Comparison of ENCODE assay signal across 3 fruit fly cellular contexts in the genomic region with DNA sequence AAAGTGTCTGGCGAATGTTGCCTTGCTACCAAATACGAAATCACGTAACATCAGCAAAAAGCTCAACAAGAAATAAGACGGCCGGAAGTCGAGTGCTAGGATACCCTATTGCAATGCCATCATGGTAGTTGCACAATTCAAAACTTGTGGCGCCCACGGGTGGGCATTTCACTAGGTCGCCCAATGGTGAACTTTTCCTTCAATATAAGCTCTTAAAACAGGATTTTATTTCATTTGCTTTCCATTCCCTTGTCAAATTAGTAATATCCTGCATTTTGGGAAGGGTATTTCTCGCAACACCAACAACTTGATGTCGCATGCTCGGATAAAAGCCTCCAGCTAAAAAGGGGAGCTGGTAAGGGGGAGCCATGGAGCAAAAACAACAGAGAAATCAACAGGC.
TF ChIP-seq lines count a peak whose summit lies in the region.

No protein-coding gene starts in this region.

TF ChIP-seq in whole organism, embryonic, 481 proteins besides CTCF, POLR2A, EP300 and RAD21 (continued from another document):
- TF ChIP-seq CG10462 (GFP tag; optimal IDR thresholded peaks at IDR 0.05; lab: Kevin White, UChicago) = no peak
- TF ChIP-seq hth (optimal IDR thresholded peaks at IDR 0.05; lab: Kevin White, UChicago) = no peak
- no peak for TF ChIP-seq CG7745 (tag; optimal IDR thresholded peaks at IDR 0.05; lab: Kevin White, UChicago)
- no peak for TF ChIP-seq tll (GFP tag; optimal IDR thresholded peaks at IDR 0.05; lab: Kevin White, UChicago)
- TF ChIP-seq CG15696 (tag; optimal IDR thresholded peaks at IDR 0.05; lab: Kevin White, UChicago) = no peak
- TF ChIP-seq CG2712 (tag; optimal IDR thresholded peaks at IDR 0.05; lab: Kevin White, UChicago) = no peak
- TF ChIP-seq CG18011 (GFP tag; optimal IDR thresholded peaks at IDR 0.05; lab: Kevin White, UChicago) = no peak
- TF ChIP-seq ash1 (GFP tag; optimal IDR thresholded peaks at IDR 0.05; lab: Kevin White, UChicago) = no peak
- no peak for TF ChIP-seq CG42726 (GFP tag; IDR thresholded peaks at IDR 0.05; lab: Robert Waterston, UW; ENCODE audit: partially characterized antibody)
- TF ChIP-seq Ravus (GFP tag; IDR thresholded peaks at IDR 0.05; lab: Robert Waterston, UW) = no peak
- no peak for TF ChIP-seq CG1024 (GFP tag; IDR thresholded peaks at IDR 0.05; lab: Robert Waterston, UW)
- TF ChIP-seq dm (GFP tag; optimal IDR thresholded peaks at IDR 0.05; lab: Kevin White, UChicago) = no peak
- no peak for TF ChIP-seq CG12236 (GFP tag; optimal IDR thresholded peaks at IDR 0.05; lab: Kevin White, UChicago)
- TF ChIP-seq Aef1 (GFP tag; IDR thresholded peaks at IDR 0.05; lab: Robert Waterston, UW) = no peak
- no peak for TF ChIP-seq CG18599 (GFP tag; optimal IDR thresholded peaks at IDR 0.05; lab: Kevin White, UChicago)
- TF ChIP-seq CG10267 (tag; optimal IDR thresholded peaks at IDR 0.05; lab: Kevin White, UChicago) = no peak
- no peak for TF ChIP-seq CG17361 (GFP tag; IDR thresholded peaks at IDR 0.05; lab: Robert Waterston, UW)
- TF ChIP-seq CG10274 (GFP tag; optimal IDR thresholded peaks at IDR 0.05; lab: Kevin White, UChicago) = no peak
- no peak for TF ChIP-seq Dfd (GFP tag; optimal IDR thresholded peaks at IDR 0.05; lab: Kevin White, UChicago)
- TF ChIP-seq D19A (tag; optimal IDR thresholded peaks at IDR 0.05; lab: Kevin White, UChicago) = peak; percentile 63
- 0 out of 3 replicates have a peak, but pooled peaks have one; percentile 11 for TF ChIP-seq row (GFP tag; IDR thresholded peaks at IDR 0.05; lab: Robert Waterston, UW)
- no peak for TF ChIP-seq croc (GFP tag; conservative IDR thresholded peaks at IDR 0.05; lab: Robert Waterston, UW)
- no peak for TF ChIP-seq Oli (tag; optimal IDR thresholded peaks at IDR 0.05; lab: Kevin White, UChicago)
- TF ChIP-seq peb (GFP tag; IDR thresholded peaks at IDR 0.05; lab: Robert Waterston, UW) = no peak
- no peak for TF ChIP-seq CG34224 (GFP tag; IDR thresholded peaks at IDR 0.05; lab: Robert Waterston, UW; ENCODE audit: partially characterized antibody)
- no peak for TF ChIP-seq sd (tag; optimal IDR thresholded peaks at IDR 0.05; lab: Kevin White, UChicago)
- TF ChIP-seq CG17612 (GFP tag; IDR thresholded peaks at IDR 0.05; lab: Robert Waterston, UW) = no peak
- TF ChIP-seq yki (optimal IDR thresholded peaks at IDR 0.05; lab: Kevin White, UChicago) = no peak
- peak; percentile 12; the same call in 1 of the 2 replicates for TF ChIP-seq Ptx1 (GFP tag; IDR thresholded peaks at IDR 0.05; lab: Robert Waterston, UW)
- 0 out of 3 replicates have a peak, but pooled peaks have one; percentile 17 for TF ChIP-seq ase (GFP tag; IDR thresholded peaks at IDR 0.05; lab: Robert Waterston, UW)
- TF ChIP-seq usp (GFP tag; optimal IDR thresholded peaks at IDR 0.05; lab: Kevin White, UChicago) = no peak
- no peak for TF ChIP-seq CG6175 (GFP tag; IDR thresholded peaks at IDR 0.05; lab: Robert Waterston, UW)
- no peak for TF ChIP-seq Doc2 (GFP tag; IDR thresholded peaks at IDR 0.05; lab: Robert Waterston, UW)
- no peak for TF ChIP-seq ssp (GFP tag; IDR thresholded peaks at IDR 0.05; lab: Robert Waterston, UW)
- no peak for TF ChIP-seq CkIIα-i1 (GFP tag; IDR thresholded peaks at IDR 0.05; lab: Robert Waterston, UW)
- TF ChIP-seq fd96Cb (tag; optimal IDR thresholded peaks at IDR 0.05; lab: Kevin White, UChicago) = no peak
- TF ChIP-seq CG11504 (tag; optimal IDR thresholded peaks at IDR 0.05; lab: Kevin White, UChicago) = no peak
- no peak for TF ChIP-seq CG15514 (GFP tag; optimal IDR thresholded peaks at IDR 0.05; lab: Kevin White, UChicago)
- no peak for TF ChIP-seq CG9609 (GFP tag; optimal IDR thresholded peaks at IDR 0.05; lab: Kevin White, UChicago)

TF ChIP-seq in whole organism, prepupa, 60 proteins besides CTCF, POLR2A, EP300 and RAD21 (continued from another document):
- TF ChIP-seq eg (GFP tag; IDR thresholded peaks at IDR 0.05; lab: Robert Waterston, UW) = peak; percentile 63; the same call in 2 of the 3 replicates
- no peak for TF ChIP-seq CG6854 (GFP tag; optimal IDR thresholded peaks at IDR 0.05; lab: Kevin White, UChicago)
- TF ChIP-seq Eip93F (GFP tag; optimal IDR thresholded peaks at IDR 0.05; lab: Kevin White, UChicago) = no peak
- peak; percentile 80 for TF ChIP-seq Met (GFP tag; optimal IDR thresholded peaks at IDR 0.05; lab: Kevin White, UChicago)
- TF ChIP-seq CG34406 (GFP tag; optimal IDR thresholded peaks at IDR 0.05; lab: Kevin White, UChicago) = peak; percentile 66
- peak; percentile 62 for TF ChIP-seq CG11902 (GFP tag; optimal IDR thresholded peaks at IDR 0.05; lab: Kevin White, UChicago)
- TF ChIP-seq CG32006 (GFP tag; optimal IDR thresholded peaks at IDR 0.05; lab: Kevin White, UChicago) = peak; percentile 63
- peak; percentile 22 for TF ChIP-seq CG11762 (GFP tag; optimal IDR thresholded peaks at IDR 0.05; lab: Kevin White, UChicago; ENCODE audit: insufficient read depth)
- TF ChIP-seq fd85E (GFP tag; optimal IDR thresholded peaks at IDR 0.05; lab: Kevin White, UChicago) = peak; percentile 12
- TF ChIP-seq CG6808 (GFP tag; optimal IDR thresholded peaks at IDR 0.05; lab: Kevin White, UChicago) = no peak
- TF ChIP-seq achi (GFP tag; optimal IDR thresholded peaks at IDR 0.05; lab: Kevin White, UChicago) = peak; percentile 54
- peak; percentile 73 for TF ChIP-seq Sox14 (GFP tag; optimal IDR thresholded peaks at IDR 0.05; lab: Kevin White, UChicago)
- TF ChIP-seq Sox15 (GFP tag; optimal IDR thresholded peaks at IDR 0.05; lab: Kevin White, UChicago) = peak; percentile 58
- no peak for TF ChIP-seq CG9139 (GFP tag; optimal IDR thresholded peaks at IDR 0.05; lab: Kevin White, UChicago)
- TF ChIP-seq OdsH (GFP tag; optimal IDR thresholded peaks at IDR 0.05; lab: Kevin White, UChicago) = peak; percentile 62
- TF ChIP-seq spab (GFP tag; optimal IDR thresholded peaks at IDR 0.05; lab: Kevin White, UChicago) = peak; percentile 36
- TF ChIP-seq Hr39 (GFP tag; optimal IDR thresholded peaks at IDR 0.05; lab: Kevin White, UChicago) = peak; percentile 84
- TF ChIP-seq Hr38 (GFP tag; optimal IDR thresholded peaks at IDR 0.05; lab: Kevin White, UChicago) = no peak
- peak; percentile 41; the same call in 1 of the 2 replicates for TF ChIP-seq Gug (GFP tag; IDR thresholded peaks at IDR 0.05; lab: Robert Waterston, UW)
- TF ChIP-seq vri (GFP tag; optimal IDR thresholded peaks at IDR 0.05; lab: Kevin White, UChicago) = peak; percentile 84
- peak; percentile 66 for TF ChIP-seq CG8119 (GFP tag; IDR thresholded peaks at IDR 0.05; lab: Robert Waterston, UW)
- peak; percentile 47 for TF ChIP-seq Lpt (GFP tag; optimal IDR thresholded peaks at IDR 0.05; lab: Kevin White, UChicago)
- peak; percentile 62 for TF ChIP-seq CG3919 (GFP tag; optimal IDR thresholded peaks at IDR 0.05; lab: Kevin White, UChicago)
- peak; percentile 81 for TF ChIP-seq esn (GFP tag; optimal IDR thresholded peaks at IDR 0.05; lab: Kevin White, UChicago)
- no peak for TF ChIP-seq fkh (GFP tag; optimal IDR thresholded peaks at IDR 0.05; lab: Kevin White, UChicago)
- TF ChIP-seq salr (GFP tag; optimal IDR thresholded peaks at IDR 0.05; lab: Kevin White, UChicago) = peak in 1 of 2 experiments; percentile 43
- peak; percentile 42 for TF ChIP-seq CG8319 (GFP tag; optimal IDR thresholded peaks at IDR 0.05; lab: Kevin White, UChicago)
- peak; percentile 78 for TF ChIP-seq cyc (GFP tag; optimal IDR thresholded peaks at IDR 0.05; lab: Kevin White, UChicago)
- no peak for TF ChIP-seq Blimp-1 (GFP tag; optimal IDR thresholded peaks at IDR 0.05; lab: Kevin White, UChicago)
- TF ChIP-seq net (GFP tag; optimal IDR thresholded peaks at IDR 0.05; lab: Kevin White, UChicago) = peak; percentile 40
- peak; percentile 67 for TF ChIP-seq Eip75B (GFP tag; optimal IDR thresholded peaks at IDR 0.05; lab: Kevin White, UChicago)
- TF ChIP-seq CG7368 (GFP tag; optimal IDR thresholded peaks at IDR 0.05; lab: Kevin White, UChicago) = peak; percentile 52
- peak; percentile 61 for TF ChIP-seq CG1621 (tag; optimal IDR thresholded peaks at IDR 0.05; lab: Kevin White, UChicago)
- TF ChIP-seq CG8632 (GFP tag; optimal IDR thresholded peaks at IDR 0.05; lab: Kevin White, UChicago) = peak; percentile 67
- TF ChIP-seq Smox (GFP tag; optimal IDR thresholded peaks at IDR 0.05; lab: Kevin White, UChicago) = peak; percentile 66
- TF ChIP-seq Ets96B (tag; optimal IDR thresholded peaks at IDR 0.05; lab: Kevin White, UChicago) = peak; percentile 67
- TF ChIP-seq CG3032 (tag; optimal IDR thresholded peaks at IDR 0.05; lab: Kevin White, UChicago) = peak; percentile 52
- TF ChIP-seq CG31627 (GFP tag; optimal IDR thresholded peaks at IDR 0.05; lab: Kevin White, UChicago) = peak; percentile 77

TF ChIP-seq in whole organism, wandering third instar larva, 38 proteins besides CTCF, POLR2A, EP300 and RAD21 (continued from another document):
- peak; percentile 71 for TF ChIP-seq HLH106 (tag; optimal IDR thresholded peaks at IDR 0.05; lab: Kevin White, UChicago)
- TF ChIP-seq pan (optimal IDR thresholded peaks at IDR 0.05; lab: Kevin White, UChicago) = no peak
- TF ChIP-seq CrebA (GFP tag; optimal IDR thresholded peaks at IDR 0.05; lab: Kevin White, UChicago; ENCODE audit: borderline replicate concordance) = no peak
- peak; percentile 67 for TF ChIP-seq Sp1 (GFP tag; optimal IDR thresholded peaks at IDR 0.05; lab: Kevin White, UChicago)
- no peak for TF ChIP-seq Rel (GFP tag; optimal IDR thresholded peaks at IDR 0.05; lab: Kevin White, UChicago)
- TF ChIP-seq Rel (tag; optimal IDR thresholded peaks at IDR 0.05; lab: Kevin White, UChicago) = no peak
- no peak for TF ChIP-seq usp (GFP tag; optimal IDR thresholded peaks at IDR 0.05; lab: Kevin White, UChicago)
- peak; percentile 77 for TF ChIP-seq h (GFP tag; optimal IDR thresholded peaks at IDR 0.05; lab: Kevin White, UChicago)
- peak; percentile 69 for TF ChIP-seq rgr (GFP tag; optimal IDR thresholded peaks at IDR 0.05; lab: Kevin White, UChicago)
- no peak for TF ChIP-seq Jra (GFP tag; optimal IDR thresholded peaks at IDR 0.05; lab: Kevin White, UChicago)
